Worm (Caenorhabditis elegans): Measurements from ENCODE around the gene npp-26.

npp-26 gene

ce11 chrIV:4811863-4812262 is 47.3 kb downstream of the npp-26 start, which contains the start of gene srw-95:
Gene srw-95 (plus strand): TSS chrIV:4812075.
- TF ChIP-seq ztf-4 (tag; optimal IDR thresholded peaks at IDR 0.05) (no peak), irx-1 (tag; optimal IDR thresholded peaks at IDR 0.05) (no peak), ets-5 (GFP tag; IDR thresholded peaks at IDR 0.05) (no peak), efl-1 (optimal IDR thresholded peaks at IDR 0.05) (no peak), efl-1 (GFP tag; optimal IDR thresholded peaks at IDR 0.05 in 1 of 2) (peak in 1 of 2 experiments; percentile 83)

- TF ChIP-seq nhr-237 (tag; optimal IDR thresholded peaks at IDR 0.05) (no peak), hlh-17 (GFP tag; optimal IDR thresholded peaks at IDR 0.05; ENCODE audit: borderline replicate concordance) (no peak), elt-2 (tag; optimal IDR thresholded peaks at IDR 0.05) (no peak), mab-9 (GFP tag; IDR thresholded peaks at IDR 0.05) (no peak), nhr-90 (tag; optimal IDR thresholded peaks at IDR 0.05; ENCODE audit: poor library complexity) (no peak), C34B4.2 (tag; optimal IDR thresholded peaks at IDR 0.05) (no peak), ces-1 (GFP tag; optimal IDR thresholded peaks at IDR 0.05) (no peak), aha-1 (tag; optimal IDR thresholded peaks at IDR 0.05) (no peak), egl-13 (tag; optimal IDR thresholded peaks at IDR 0.05) (no peak), efl-1 (optimal IDR thresholded peaks at IDR 0.05) (no peak), efl-1 (GFP tag; optimal IDR thresholded peaks at IDR 0.05 in 1 of 2) (no peak), isw-1 (GFP tag; IDR thresholded peaks at IDR 0.05) (no peak)
Measured at ce11 chrIV:4814185-4814584, 49.7 kb downstream of the npp-26 start, which contains the start of gene srw-94. Gene srw-94 (plus strand): TSS chrIV:4814485.
